Fruit fly (Drosophila melanogaster) whole organism, embryonic: ENCODE data around the gene Rbp6.

Experiments used
- Atf-2 ChIP-seq: fragments of 200-800 bp; sonication (Bioruptor generic); optimal IDR thresholded peaks from 2 replicates; lab custom pipeline; 2016; ENCODE audit warnings: missing biosample characterization, missing genetic modification characterization
- CG10366 ChIP-seq: fragments of 200-800 bp; sonication (Bioruptor generic); IDR thresholded peaks from 2 replicates; pipeline ENCODE4 v1.3.6; 2022; ENCODE audit warnings: missing biosample characterization, missing genetic modification characterization
- CG12299 ChIP-seq: fragments of 200-800 bp; sonication (Bioruptor generic); optimal IDR thresholded peaks from 2 replicates; lab custom pipeline; 2018; ENCODE audit warnings: missing biosample characterization, mild to moderate bottlenecking, missing genetic modification characterization
- CG12942 ChIP-seq: fragments of 200-800 bp; sonication (Bioruptor generic); optimal IDR thresholded peaks from 3 replicates; lab custom pipeline; 2016; ENCODE audit warnings: missing biosample characterization, missing genetic modification characterization
- CG15601 ChIP-seq: fragments of 200-800 bp; sonication (Bioruptor generic); optimal IDR thresholded peaks from 3 replicates; lab custom pipeline; 2019; ENCODE audit warnings: missing biosample characterization, mild to moderate bottlenecking, missing genetic modification characterization, moderate library complexity
- CG1602 ChIP-seq: fragments of 200-800 bp; sonication (Bioruptor generic); optimal IDR thresholded peaks from 3 replicates; lab custom pipeline; 2016; ENCODE audit warnings: missing biosample characterization, missing genetic modification characterization
- CG1603 ChIP-seq: fragments of 200-800 bp; sonication (Bioruptor generic); optimal IDR thresholded peaks from 2 replicates; lab custom pipeline; 2019; ENCODE audit warnings: missing biosample characterization, mild to moderate bottlenecking, missing genetic modification characterization, moderate library complexity
- CG18619 ChIP-seq: fragments of 200-800 bp; sonication (Bioruptor generic); optimal IDR thresholded peaks from 3 replicates; lab custom pipeline; 2017; ENCODE audit warnings: missing biosample characterization, mild to moderate bottlenecking, missing genetic modification characterization
- CG2712 ChIP-seq: fragments of 200-800 bp; optimal IDR thresholded peaks from 3 replicates; lab custom pipeline; 2019; ENCODE audit warnings: missing biosample characterization, mild to moderate bottlenecking, missing genetic modification characterization, moderate library complexity
- CG30403 ChIP-seq: fragments of 200-800 bp; sonication (Bioruptor generic); optimal IDR thresholded peaks from 3 replicates; lab custom pipeline; 2016; ENCODE audit warnings: missing biosample characterization, missing genetic modification characterization
- CG34224 ChIP-seq: fragments of 200-800 bp; sonication (Bioruptor generic); IDR thresholded peaks from 3 replicates; pipeline ENCODE4 v1.3.6; 2022; ENCODE audit warnings: missing biosample characterization, missing genetic modification characterization; ENCODE audit not compliant: partially characterized antibody
- CG4424 ChIP-seq: fragments of 200-800 bp; sonication (Bioruptor generic); optimal IDR thresholded peaks from 3 replicates; lab custom pipeline; 2016; ENCODE audit warnings: missing biosample characterization, missing genetic modification characterization
- CG5953 ChIP-seq: fragments of 200-800 bp; sonication (Bioruptor generic); IDR thresholded peaks from 2 replicates; pipeline ENCODE4 v1.3.6; 2022; ENCODE audit warnings: missing biosample characterization, missing genetic modification characterization
- CG6254 ChIP-seq: fragments of 200-800 bp; sonication (Bioruptor generic); optimal IDR thresholded peaks from 3 replicates; lab custom pipeline; 2017; ENCODE audit warnings: mild to moderate bottlenecking, missing biosample characterization, missing genetic modification reagents, missing genetic modification characterization
- CG6654 ChIP-seq: fragments of 200-800 bp; sonication (Bioruptor generic); optimal IDR thresholded peaks from 2 replicates; lab custom pipeline; 2017; ENCODE audit warnings: missing biosample characterization, mild to moderate bottlenecking, missing genetic modification characterization
- CG6813 ChIP-seq: fragments of 200-800 bp; sonication (Bioruptor generic); optimal IDR thresholded peaks from 2 replicates; lab custom pipeline; 2017; ENCODE audit warnings: missing biosample characterization, missing genetic modification characterization, mild to moderate bottlenecking, moderate library complexity, missing genetic modification reagents
- CG6854 ChIP-seq: fragments of 200-800 bp; sonication (Bioruptor generic); optimal IDR thresholded peaks from 3 replicates; lab custom pipeline; 2017; ENCODE audit warnings: missing biosample characterization, mild to moderate bottlenecking, missing genetic modification characterization
- CG7786 ChIP-seq: fragments of 200-800 bp; sonication (Bioruptor generic); optimal IDR thresholded peaks from 2 replicates; lab custom pipeline; 2016; ENCODE audit warnings: missing biosample characterization, missing genetic modification characterization
- CG8388 ChIP-seq: fragments of 200-800 bp; sonication (Bioruptor generic); optimal IDR thresholded peaks from 2 replicates; lab custom pipeline; 2019; ENCODE audit warnings: missing biosample characterization, mild to moderate bottlenecking, missing genetic modification characterization, moderate library complexity
- CG8924 ChIP-seq: fragments of 200-800 bp; optimal IDR thresholded peaks from 3 replicates; lab custom pipeline; 2019; ENCODE audit warnings: missing biosample characterization, mild to moderate bottlenecking, missing genetic modification characterization, moderate library complexity
- CG9215 ChIP-seq: fragments of 200-800 bp; sonication (Bioruptor generic); IDR thresholded peaks from 2 replicates; pipeline ENCODE4 v1.3.6; 2022; ENCODE audit warnings: missing biosample characterization, missing genetic modification characterization
- CG9437 ChIP-seq: fragments of 200-800 bp; sonication (Bioruptor generic); optimal IDR thresholded peaks from 2 replicates; lab custom pipeline; 2018; ENCODE audit warnings: missing biosample characterization, mild to moderate bottlenecking, missing genetic modification characterization
- Chrac-16 ChIP-seq: fragments of 200-800 bp; sonication (Bioruptor generic); optimal IDR thresholded peaks from 3 replicates; lab custom pipeline; 2016; ENCODE audit warnings: missing biosample characterization, missing genetic modification characterization
- D ChIP-seq, 2 experiments: fragments of 200-800 bp in 1 of 2; fragments of >200 bp in 1 of 2; sonication (Bioruptor generic) in 1 of 2; optimal IDR thresholded peaks; 2 replicates in 1 of 2; 3 replicates in 1 of 2; lab custom pipeline; 2017; ENCODE audit warnings: mild to moderate bottlenecking in 1 of 2, missing biosample characterization in 1 of 2, missing genetic modification characterization in 1 of 2, missing genetic modification reagents in 1 of 2
- Dbx ChIP-seq: fragments of 200-800 bp; sonication (Bioruptor generic); IDR thresholded peaks from 3 replicates; pipeline ENCODE4 v1.3.6; 2022; ENCODE audit warnings: missing biosample characterization, missing genetic modification characterization
- Deaf1 ChIP-seq: fragments of 200-800 bp; optimal IDR thresholded peaks from 3 replicates; lab custom pipeline; 2019; ENCODE audit warnings: missing biosample characterization, mild to moderate bottlenecking, missing genetic modification characterization, moderate library complexity
- Eip74EF ChIP-seq, 2 experiments: fragments of 200-800 bp in 1 of 2; fragments of >200 bp in 1 of 2; sonication (Bioruptor generic) in 1 of 2; optimal IDR thresholded peaks; 2 replicates each; lab custom pipeline; 2017 to 2019; ENCODE audit warnings: missing biosample characterization in 2 of 2, missing genetic modification characterization in 2 of 2, mild to moderate bottlenecking in 1 of 2, moderate library complexity in 1 of 2
- Elba2 ChIP-seq: fragments of 200-800 bp; sonication (Bioruptor generic); optimal IDR thresholded peaks from 3 replicates; lab custom pipeline; 2016; ENCODE audit warnings: missing biosample characterization, missing genetic modification characterization
- Hand ChIP-seq: fragments of 200-800 bp; sonication (Bioruptor generic); optimal IDR thresholded peaks from 2 replicates; lab custom pipeline; 2017; ENCODE audit warnings: mild to moderate bottlenecking, missing biosample characterization, missing genetic modification reagents, missing genetic modification characterization
- Hr39 ChIP-seq: fragments of >200 bp; optimal IDR thresholded peaks from 2 replicates; lab custom pipeline; 2017
- NfI ChIP-seq: fragments of 200-800 bp; sonication (Bioruptor generic); optimal IDR thresholded peaks from 3 replicates; lab custom pipeline; 2018; ENCODE audit warnings: missing biosample characterization, mild to moderate bottlenecking, missing genetic modification characterization, moderate library complexity
- Tbp ChIP-seq: fragments of >200 bp; optimal IDR thresholded peaks from 2 replicates; lab custom pipeline; 2018; ENCODE audit warnings: missing biosample characterization, missing genetic modification characterization
- ab ChIP-seq: fragments of 200-800 bp; sonication (Bioruptor generic); optimal IDR thresholded peaks from 2 replicates; lab custom pipeline; 2016; ENCODE audit warnings: missing biosample characterization, missing genetic modification characterization
- ap ChIP-seq: fragments of 200-800 bp; sonication (Bioruptor generic); IDR thresholded peaks from 2 replicates; pipeline ENCODE4 v1.3.6; 2022; ENCODE audit warnings: missing biosample characterization, missing genetic modification characterization
- bab2 ChIP-seq: fragments of 200-800 bp; sonication (Bioruptor generic); optimal IDR thresholded peaks from 2 replicates; lab custom pipeline; 2016; ENCODE audit warnings: missing biosample characterization, missing genetic modification characterization
- chn ChIP-seq: fragments of 200-800 bp; sonication (Bioruptor generic); optimal IDR thresholded peaks from 2 replicates; lab custom pipeline; 2016; ENCODE audit warnings: missing biosample characterization, missing genetic modification characterization
- da ChIP-seq: fragments of 200-800 bp; sonication (Bioruptor generic); optimal IDR thresholded peaks from 2 replicates; lab custom pipeline; 2016; ENCODE audit warnings: missing biosample characterization, missing genetic modification characterization
- dmrt11E ChIP-seq: fragments of 200-800 bp; sonication (Bioruptor generic); optimal IDR thresholded peaks from 3 replicates; lab custom pipeline; 2018; ENCODE audit warnings: missing biosample characterization, mild to moderate bottlenecking, missing genetic modification characterization, moderate library complexity
- fd102C ChIP-seq: fragments of 200-800 bp; sonication (Bioruptor generic); optimal IDR thresholded peaks from 2 replicates; lab custom pipeline; 2018; ENCODE audit warnings: missing biosample characterization, mild to moderate bottlenecking, missing genetic modification characterization, moderate library complexity
- gce ChIP-seq: fragments of 200-800 bp; sonication (Bioruptor generic); IDR thresholded peaks from 3 replicates; pipeline ENCODE4 v1.3.6; 2022; ENCODE audit warnings: missing biosample characterization, missing genetic modification characterization
- gfzf ChIP-seq: fragments of 200-800 bp; sonication (Bioruptor generic); optimal IDR thresholded peaks from 2 replicates; lab custom pipeline; 2016; ENCODE audit warnings: missing biosample characterization, mild to moderate bottlenecking, missing genetic modification characterization, moderate library complexity
- gt ChIP-seq: fragments of 200-800 bp; sonication (Bioruptor generic); IDR thresholded peaks from 2 replicates; pipeline ENCODE4 v1.3.6; 2022; ENCODE audit warnings: missing biosample characterization, missing genetic modification characterization
- ham ChIP-seq: fragments of 200-800 bp; sonication (Bioruptor generic); IDR thresholded peaks from 2 replicates; pipeline ENCODE4 v1.3.6; 2022; ENCODE audit warnings: missing biosample characterization, missing genetic modification characterization
- lola ChIP-seq, 3 experiments: fragments of >200 bp in 2 of 3; fragments of 200-800 bp in 1 of 3; sonication (Bioruptor generic) in 1 of 3; optimal IDR thresholded peaks; 2 replicates each; lab custom pipeline; 2017 to 2019; ENCODE audit warnings: missing biosample characterization in 3 of 3, missing genetic modification characterization in 3 of 3, mild to moderate bottlenecking in 1 of 3, moderate library complexity in 1 of 3
- pita ChIP-seq: fragments of 200-800 bp; sonication (Bioruptor generic); optimal IDR thresholded peaks from 2 replicates; lab custom pipeline; 2017; ENCODE audit warnings: missing biosample characterization, mild to moderate bottlenecking, missing genetic modification characterization
- pum ChIP-seq: fragments of 200-800 bp; sonication (Bioruptor generic); optimal IDR thresholded peaks from 2 replicates; lab custom pipeline; 2016; ENCODE audit warnings: missing biosample characterization, missing genetic modification characterization
- ro ChIP-seq: fragments of 200-800 bp; sonication (Bioruptor generic); IDR thresholded peaks from 2 replicates; pipeline ENCODE4 v1.3.6; 2022; ENCODE audit warnings: missing biosample characterization, missing genetic modification characterization
- scrt ChIP-seq: fragments of 200-800 bp; sonication (Bioruptor generic); optimal IDR thresholded peaks from 2 replicates; lab custom pipeline; 2018; ENCODE audit warnings: missing biosample characterization, mild to moderate bottlenecking, missing genetic modification characterization, moderate library complexity
- sim ChIP-seq: fragments of 200-800 bp; sonication (Bioruptor generic); IDR thresholded peaks from 2 replicates; pipeline ENCODE4 v1.3.6; 2022; ENCODE audit warnings: missing biosample characterization, missing genetic modification characterization
- sqz ChIP-seq: fragments of 200-800 bp; sonication (Bioruptor generic); optimal IDR thresholded peaks from 3 replicates; lab custom pipeline; 2018; ENCODE audit warnings: missing biosample characterization, mild to moderate bottlenecking, missing genetic modification characterization
- wor ChIP-seq: fragments of 200-800 bp; sonication (Bioruptor generic); IDR thresholded peaks from 2 replicates; pipeline ENCODE4 v1.3.6; 2022; ENCODE audit warnings: missing biosample characterization, missing genetic modification characterization
- zfh2 ChIP-seq: fragments of 200-800 bp; sonication (Bioruptor generic); optimal IDR thresholded peaks from 2 replicates; lab custom pipeline; 2016; ENCODE audit warnings: missing biosample characterization, missing genetic modification characterization

The Rbp6 gene

dm6 chr3L:17033309-17033708 lies 204.7 kb downstream of the Rbp6 start (continued):
- TF ChIP-seq CG8388 (GFP tag; lab: Kevin White, UChicago) (no peak), sim (GFP tag; lab: Robert Waterston, UW) (peak; percentile 41; the same call in 1 of the 2 replicates), CG2712 (no peak), NfI (GFP tag; lab: Kevin White, UChicago) (no peak), sqz (GFP tag; lab: Kevin White, UChicago) (peak; percentile 17), CG15601 (tag; lab: Kevin White, UChicago) (peak; percentile 54), gce (GFP tag; lab: Robert Waterston, UW) (no peak), CG6654 (GFP tag; lab: Kevin White, UChicago) (no peak), Dbx (no peak), gfzf (GFP tag; lab: Kevin White, UChicago) (no peak), bab2 (GFP tag; lab: Kevin White, UChicago) (no peak), CG8924 (tag; lab: Kevin White, UChicago) (no peak), CG5953 (GFP tag; lab: Robert Waterston, UW) (no peak), fd102C (no peak), CG6254 (peak; percentile 67), ro (no peak), pum (GFP tag; lab: Kevin White, UChicago) (no peak), zfh2 (GFP tag; lab: Kevin White, UChicago) (no peak), CG9215 (GFP tag; lab: Robert Waterston, UW) (no peak), CG12299 (tag; lab: Kevin White, UChicago) (no peak), wor (GFP tag; lab: Robert Waterston, UW) (no peak), dmrt11E (tag; lab: Kevin White, UChicago) (no peak), ap (GFP tag; lab: Robert Waterston, UW) (no peak), Atf-2 (no peak), CG30403 (GFP tag; lab: Kevin White, UChicago) (no peak), CG4424 (GFP tag; lab: Kevin White, UChicago) (no peak), Deaf1 (tag; lab: Kevin White, UChicago) (peak; percentile 90), Eip74EF (GFP tag; optimal IDR thresholded peaks at IDR 0.05; lab: Kevin White, UChicago) (peak in 1 of 2 experiments; percentile 9), Tbp (GFP tag; lab: Kevin White, UChicago) (no peak), CG9437 (GFP tag; lab: Kevin White, UChicago) (no peak), ham (GFP tag; lab: Robert Waterston, UW) (no peak), Hr39 (lab: Kevin White, UChicago) (no peak), gt (GFP tag; lab: Robert Waterston, UW) (no peak), D (optimal IDR thresholded peaks at IDR 0.05; lab: Kevin White, UChicago) (no peak), D (GFP tag; optimal IDR thresholded peaks at IDR 0.05; lab: Kevin White, UChicago) (no peak), scrt (GFP tag; lab: Kevin White, UChicago) (no peak), CG10366 (GFP tag; lab: Robert Waterston, UW) (no peak), CG1603 (no peak), chn (GFP tag; lab: Kevin White, UChicago) (no peak), Hand (no peak), lola (GFP tag; optimal IDR thresholded peaks at IDR 0.05; lab: Kevin White, UChicago) (peak in 1 of 3 experiments; percentile 40), CG6813 (GFP tag; lab: Kevin White, UChicago) (no peak), CG34224 (GFP tag; lab: Robert Waterston, UW) (no peak), CG7786 (GFP tag; lab: Kevin White, UChicago) (no peak), Chrac-16 (GFP tag; lab: Kevin White, UChicago) (no peak), da (GFP tag; lab: Kevin White, UChicago) (no peak), CG18619 (GFP tag; lab: Kevin White, UChicago) (no peak), CG6854 (GFP tag; lab: Kevin White, UChicago) (no peak), pita (no peak), CG12942 (GFP tag; lab: Kevin White, UChicago) (no peak), ab (GFP tag; lab: Kevin White, UChicago) (no peak), CG1602 (GFP tag; lab: Kevin White, UChicago) (no peak), Elba2 (GFP tag; lab: Kevin White, UChicago) (no peak)
